Worm (Caenorhabditis elegans): ENCODE results near the gene C17F4.2.
"Not testable (repeated sequence)": the region's sequence is repeated elsewhere in the genome, so short reads cannot be mapped to it uniquely, and the experiment has no call there.

C17F4.2 gene

DNA sequence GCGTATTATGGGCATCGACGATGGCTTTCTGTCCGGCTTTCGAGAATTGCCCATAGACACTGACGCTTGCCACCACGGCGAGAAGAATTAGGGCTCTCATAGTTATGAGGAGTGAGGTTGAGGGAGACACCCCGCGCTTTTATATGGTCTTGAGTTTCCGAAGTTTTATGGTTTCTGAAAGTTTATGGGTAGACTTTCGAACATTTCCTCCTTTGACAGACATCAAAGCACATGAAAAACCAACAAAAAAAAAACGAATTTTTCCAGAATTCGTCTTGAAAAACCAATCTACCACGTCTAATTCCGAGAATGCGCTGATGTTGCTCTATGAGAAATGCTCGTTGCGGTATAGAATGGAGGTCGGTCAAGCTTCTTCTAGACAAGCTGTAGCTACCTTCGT, 36.1 kb downstream of the C17F4.2 start, which contains the start of gene scl-15:
scl-15 (minus strand) TSS at position 101 of the 400 bp plus-strand sequence.
- TF ChIP-seq ceh-13 (GFP tag; optimal IDR thresholded peaks at IDR 0.05): no peak

DNA sequence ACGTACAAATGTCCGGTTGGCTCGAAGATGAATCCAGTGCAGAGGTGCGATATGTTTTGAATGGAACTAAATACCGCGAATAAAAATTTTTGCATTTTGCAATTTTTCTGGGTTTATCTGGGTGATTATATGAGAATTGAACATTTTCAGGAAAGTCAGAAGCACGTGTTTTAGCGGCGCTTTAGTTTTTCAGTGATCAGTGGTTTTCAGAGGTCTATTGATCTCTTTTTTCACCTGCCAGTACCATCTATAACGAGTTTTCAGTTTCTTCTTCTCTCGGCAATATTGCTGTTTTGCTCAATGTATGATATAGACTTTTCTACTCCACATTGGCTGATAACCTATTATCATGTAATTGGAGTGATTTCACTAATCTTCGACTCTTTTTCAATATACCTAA, 38.6 kb downstream of the C17F4.2 start, which contains the start of gene sri-63:
sri-63 (plus strand) TSS at position 301 of the 400 bp plus-strand sequence.
- TF ChIP-seq B0310.2 (tag; optimal IDR thresholded peaks at IDR 0.05): no peak
- no peak for TF ChIP-seq ama-1 (optimal IDR thresholded peaks at IDR 0.05)
- TF ChIP-seq tbx-37 (GFP tag; conservative IDR thresholded peaks at IDR 0.05): no peak
- TF ChIP-seq hmg-4 (GFP tag; optimal IDR thresholded peaks at IDR 0.05): no peak
- TF ChIP-seq ceh-36 (tag; optimal IDR thresholded peaks at IDR 0.05): no peak
- TF ChIP-seq pes-1 (GFP tag; IDR thresholded peaks at IDR 0.05): no peak
- TF ChIP-seq ets-7 (tag; optimal IDR thresholded peaks at IDR 0.05): no peak
- no peak for TF ChIP-seq sea-1 (GFP tag; conservative IDR thresholded peaks at IDR 0.05)
- no peak for TF ChIP-seq aly-1 (tag; optimal IDR thresholded peaks at IDR 0.05)
- no peak for TF ChIP-seq F13C5.2 (tag; optimal IDR thresholded peaks at IDR 0.05)

DNA sequence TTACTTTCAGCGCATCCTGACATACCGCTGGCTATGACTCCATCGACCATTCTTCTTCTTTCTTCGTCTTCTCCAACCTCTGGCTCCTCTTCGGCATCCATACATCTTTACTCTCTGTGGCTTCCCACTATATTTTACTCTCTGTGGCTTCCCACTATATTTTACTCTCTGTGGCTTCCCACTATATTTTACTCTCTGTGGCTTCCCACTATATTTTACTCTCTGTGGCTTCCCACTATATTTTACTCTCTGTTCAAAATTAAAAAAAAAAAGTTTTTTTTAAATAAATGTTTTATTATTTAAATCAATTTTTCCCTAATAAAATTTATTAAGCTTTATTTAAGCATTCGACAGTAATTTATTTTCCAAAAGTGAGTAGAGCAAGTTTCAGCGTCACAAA, 42.1 kb downstream of the C17F4.2 start, which contains the start of gene F39E9.14:
F39E9.14 (minus strand) TSS at position 101 of the 400 bp plus-strand sequence.
- not testable (repeated sequence) for TF ChIP-seq tra-4, hnd-1, ets-7 (tag; optimal IDR thresholded peaks at IDR 0.05)

DNA sequence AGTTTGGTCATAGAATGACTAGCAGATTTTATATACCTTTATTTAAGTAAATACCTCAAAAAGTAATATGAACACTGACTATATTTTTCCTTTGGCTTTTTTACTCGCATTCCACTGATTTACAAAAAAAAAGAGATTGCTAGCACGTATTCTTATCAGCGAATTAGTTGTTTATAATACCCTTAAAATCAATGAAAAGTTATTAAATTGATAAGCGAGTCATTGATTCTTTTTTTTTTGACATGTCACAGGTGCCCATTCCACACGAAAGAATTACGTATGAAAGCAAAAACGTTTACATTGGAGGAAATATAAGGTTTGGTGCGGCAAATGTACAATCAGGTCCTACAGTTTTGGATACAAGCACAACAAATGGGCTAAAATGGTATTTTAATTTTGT, 46.7 kb downstream of the C17F4.2 start, which contains the start of gene btb-17:
btb-17 (plus strand) TSS at position 213 of the 400 bp plus-strand sequence.
- no peak for TF ChIP-seq ceh-36 (tag; optimal IDR thresholded peaks at IDR 0.05)
- TF ChIP-seq tbx-11 (GFP tag; IDR thresholded peaks at IDR 0.05): no peak
- no peak for TF ChIP-seq scrt-1 (GFP tag; IDR thresholded peaks at IDR 0.05)

DNA sequence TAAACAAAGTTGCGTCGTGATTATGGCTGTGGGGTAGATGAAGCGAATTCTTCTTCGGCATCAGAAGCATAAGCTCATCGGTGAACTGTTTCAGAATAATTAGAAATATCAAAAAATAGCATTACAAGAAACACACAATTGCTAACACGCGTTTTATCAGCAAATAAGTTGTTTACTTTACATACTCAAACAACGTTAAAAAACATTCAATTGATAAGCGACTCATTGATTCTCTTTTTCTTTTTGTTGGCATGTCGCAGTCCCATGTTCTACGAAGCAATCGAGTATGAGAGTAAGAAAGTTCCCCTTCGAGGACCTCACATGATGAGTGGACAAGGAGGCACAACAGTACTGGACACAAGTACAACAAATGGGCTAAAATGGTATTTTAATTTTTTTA, 48.2 kb downstream of the C17F4.2 start, which contains the start of gene btb-16:
btb-16 (plus strand) TSS at position 240 of the 400 bp plus-strand sequence.
- no peak for TF ChIP-seq ceh-36 (tag; optimal IDR thresholded peaks at IDR 0.05)

DNA sequence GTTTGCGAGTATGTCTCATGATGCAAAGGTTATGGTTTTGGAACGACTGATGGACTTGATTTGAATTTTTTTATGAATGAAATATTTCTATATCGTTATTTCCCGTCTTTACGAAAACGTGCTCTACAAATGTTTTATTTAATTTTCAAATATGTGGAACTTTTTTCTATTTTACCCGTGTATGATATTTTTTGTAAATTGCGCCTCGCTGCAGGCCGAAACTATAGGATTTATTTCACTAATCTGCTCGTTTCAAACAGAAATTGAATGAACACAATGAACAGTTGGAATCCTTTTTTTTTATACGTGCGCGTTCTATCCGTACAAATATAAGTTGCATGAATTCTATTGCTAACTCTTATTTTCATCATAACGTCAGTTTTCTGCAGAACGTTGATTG, 49.4 kb downstream of the C17F4.2 start, which contains the start of gene btb-18:
btb-18 (plus strand) TSS at position 301 of the 400 bp plus-strand sequence.
- TF ChIP-seq ama-1 (optimal IDR thresholded peaks at IDR 0.05) (no peak), flt-1 (GFP tag; IDR thresholded peaks at IDR 0.05) (no peak), ets-7 (tag; optimal IDR thresholded peaks at IDR 0.05) (no peak), hnd-1 (tag; optimal IDR thresholded peaks at IDR 0.05) (no peak), hmbx-1 (tag; optimal IDR thresholded peaks at IDR 0.05) (no peak)
